Worm (Caenorhabditis elegans): ENCODE data around the gene ceh-16.

DNA sequence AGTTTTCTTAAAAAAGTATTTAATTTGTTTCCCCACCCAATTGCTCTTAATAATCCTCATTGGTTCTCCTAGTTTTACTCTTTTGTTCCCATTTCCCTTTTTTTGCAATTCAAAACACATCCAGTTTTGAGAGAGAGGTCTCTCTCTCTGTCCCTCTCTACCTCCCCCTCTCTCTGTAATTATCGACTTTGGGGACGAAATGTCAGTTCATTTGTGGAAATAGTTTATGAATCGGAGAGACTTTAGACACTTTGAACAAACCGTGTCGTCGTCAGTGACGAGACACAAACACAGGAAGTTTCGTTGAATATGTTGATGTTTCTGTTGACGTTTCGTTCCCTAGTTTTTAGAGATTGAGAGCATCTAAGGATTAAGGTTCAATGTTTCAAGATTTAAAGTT lies 40.6 kb downstream of the ceh-16 start:
- TF ChIP-seq sox-2 (GFP tag; IDR thresholded peaks at IDR 0.05) (no peak), fkh-10 (GFP tag; optimal IDR thresholded peaks at IDR 0.05) (no peak), pha-4 (tag; optimal IDR thresholded peaks at IDR 0.05) (no peak), ceh-34 (tag; optimal IDR thresholded peaks at IDR 0.05) (no peak), unc-86 (tag; optimal IDR thresholded peaks at IDR 0.05) (no peak), che-1 (tag; optimal IDR thresholded peaks at IDR 0.05) (no peak), ceh-9 (tag; optimal IDR thresholded peaks at IDR 0.05) (no peak), lin-11 (tag; optimal IDR thresholded peaks at IDR 0.05) (no peak), pat-9 (tag; optimal IDR thresholded peaks at IDR 0.05) (no peak), C38D4.7 (GFP tag; optimal IDR thresholded peaks at IDR 0.05) (no peak), hlh-30 (tag; optimal IDR thresholded peaks at IDR 0.05; ENCODE audit: insufficient read depth) (no peak)
